Fruit fly (Drosophila melanogaster): ENCODE measurements around the gene Raf.

Raf gene

DNA sequence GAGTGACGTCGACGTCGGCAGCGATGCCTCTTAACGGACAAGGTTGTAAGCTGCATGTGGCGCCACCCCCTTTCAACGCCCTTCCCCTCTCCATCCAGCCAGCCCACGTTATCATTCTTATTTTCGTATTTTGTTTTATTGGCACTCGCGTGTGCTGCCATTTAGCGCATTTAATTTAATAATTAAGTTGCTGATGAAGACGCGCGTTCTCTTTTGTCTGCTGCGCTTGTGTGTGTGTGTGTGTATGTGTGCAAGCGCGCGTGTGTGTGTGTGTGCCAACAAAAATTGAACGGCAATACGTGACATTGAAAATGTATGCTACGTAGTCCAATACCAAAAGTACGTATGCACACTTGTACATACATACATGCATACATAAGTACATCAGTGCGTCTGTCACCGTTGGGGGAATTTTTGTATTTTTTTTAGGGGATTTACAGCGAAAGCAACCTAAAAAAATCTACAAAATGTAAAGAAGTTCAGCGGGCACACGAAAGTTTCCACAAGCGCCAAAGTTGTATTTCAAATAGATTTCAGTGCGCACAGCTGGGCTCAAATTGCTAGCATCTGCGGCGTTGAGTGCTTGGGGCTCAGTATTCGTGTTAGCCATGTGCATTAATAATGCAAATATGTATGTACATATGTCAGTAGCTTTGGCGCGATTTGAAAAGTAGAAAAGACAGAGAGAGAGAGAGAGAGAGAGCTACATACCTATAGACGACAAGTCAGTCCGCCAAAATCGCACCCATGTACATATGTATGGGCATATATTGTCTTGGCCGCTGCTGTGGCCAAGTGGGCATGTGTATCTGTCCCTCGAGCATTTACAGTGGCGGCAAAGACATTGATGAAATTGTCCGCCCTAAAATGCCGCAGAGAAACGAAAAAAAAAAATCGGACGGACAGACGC lies 6.6 kb downstream of the Raf start (continued):
- peak; percentile 28 for TF ChIP-seq Hmx (GFP tag; optimal IDR thresholded peaks at IDR 0.05)
- peak; percentile 78 for TF ChIP-seq Aef1 (GFP tag; IDR thresholded peaks at IDR 0.05)
- TF ChIP-seq dpn (GFP tag; optimal IDR thresholded peaks at IDR 0.05) = peak; percentile 77 to 87
- peak; percentile 79 for TF ChIP-seq CG3281 (GFP tag; optimal IDR thresholded peaks at IDR 0.05)
- peak; percentile 21 for TF ChIP-seq TFAM (GFP tag; optimal IDR thresholded peaks at IDR 0.05)
- TF ChIP-seq Gsc (GFP tag; IDR thresholded peaks at IDR 0.05) = peak; percentile 71
- 0 out of 3 replicates have a peak, but pooled peaks have one; percentile 73 for TF ChIP-seq gce (GFP tag; IDR thresholded peaks at IDR 0.05)
- no peak for TF ChIP-seq unc-4 (GFP tag; IDR thresholded peaks at IDR 0.05; ENCODE audit: partially characterized antibody)
- TF ChIP-seq ranshi (GFP tag; IDR thresholded peaks at IDR 0.05) = peak; percentile 83; the same call in 1 of the 2 replicates
- no peak for TF ChIP-seq Dll (GFP tag; IDR thresholded peaks at IDR 0.05; ENCODE audit: partially characterized antibody)
- peak; percentile 77 for TF ChIP-seq CG3407 (GFP tag; optimal IDR thresholded peaks at IDR 0.05)
- TF ChIP-seq tup (GFP tag; optimal IDR thresholded peaks at IDR 0.05) = peak; percentile 42
- peak; percentile 83 for TF ChIP-seq CG13424 (tag; optimal IDR thresholded peaks at IDR 0.05)
- no peak for TF ChIP-seq Dref (GFP tag; IDR thresholded peaks at IDR 0.05)
- TF ChIP-seq bowl (GFP tag; IDR thresholded peaks at IDR 0.05) = peak; percentile 54; the same call in 1 of the 2 replicates
- peak; percentile 85 for TF ChIP-seq Awh (GFP tag; IDR thresholded peaks at IDR 0.05)
- TF ChIP-seq CG3847 (GFP tag; IDR thresholded peaks at IDR 0.05) = peak; percentile 61
- peak; percentile 47; the same call in 1 of the 3 replicates for TF ChIP-seq z (GFP tag; IDR thresholded peaks at IDR 0.05)
- TF ChIP-seq CG12659 (GFP tag; optimal IDR thresholded peaks at IDR 0.05) = peak; percentile 85
- peak; percentile 71 for TF ChIP-seq peb (GFP tag; IDR thresholded peaks at IDR 0.05)
- no peak for TF ChIP-seq CG16813 (GFP tag; IDR thresholded peaks at IDR 0.05; ENCODE audit: partially characterized antibody)
- TF ChIP-seq fd64A (GFP tag; optimal IDR thresholded peaks at IDR 0.05) = peak; percentile 58
- TF ChIP-seq CG1832 (GFP tag; optimal IDR thresholded peaks at IDR 0.05) = no peak
- no peak for TF ChIP-seq lbe (GFP tag; optimal IDR thresholded peaks at IDR 0.05)
- peak; percentile 62 for TF ChIP-seq NC2α (GFP tag; optimal IDR thresholded peaks at IDR 0.05)
- no peak for TF ChIP-seq stwl (tag; optimal IDR thresholded peaks at IDR 0.05)
- peak; percentile 71; the same call in 2 of the 3 replicates for TF ChIP-seq CG11456 (GFP tag; IDR thresholded peaks at IDR 0.05)
- peak; percentile 89 for TF ChIP-seq CG15269 (tag; optimal IDR thresholded peaks at IDR 0.05)
- TF ChIP-seq dmrt99B (tag; optimal IDR thresholded peaks at IDR 0.05) = peak; percentile 91
- TF ChIP-seq Taf1 (GFP tag; IDR thresholded peaks at IDR 0.05) = peak; percentile 37; the same call in 1 of the 2 replicates
- TF ChIP-seq CG2199 (GFP tag; IDR thresholded peaks at IDR 0.05) = peak; percentile 85; the same call in 2 of the 3 replicates
- TF ChIP-seq Hr39 (optimal IDR thresholded peaks at IDR 0.05) = no peak
- TF ChIP-seq ro (GFP tag; IDR thresholded peaks at IDR 0.05) = peak; percentile 49
- TF ChIP-seq Hsf (GFP tag; optimal IDR thresholded peaks at IDR 0.05) = peak; percentile 82
- TF ChIP-seq pzg (GFP tag; optimal IDR thresholded peaks at IDR 0.05) = no peak
- no peak for TF ChIP-seq cas (GFP tag; IDR thresholded peaks at IDR 0.05)
- TF ChIP-seq grau (tag; optimal IDR thresholded peaks at IDR 0.05) = peak; percentile 81
- peak; percentile 67 for TF ChIP-seq HmgD (GFP tag; optimal IDR thresholded peaks at IDR 0.05)
- peak; percentile 68 for TF ChIP-seq CG4404 (GFP tag; IDR thresholded peaks at IDR 0.05)
- TF ChIP-seq CG4282 (GFP tag; optimal IDR thresholded peaks at IDR 0.05) = peak; percentile 32
- TF ChIP-seq shn (GFP tag; optimal IDR thresholded peaks at IDR 0.05) = peak; percentile 84
- peak; percentile 87 for TF ChIP-seq CG14441 (GFP tag; IDR thresholded peaks at IDR 0.05)
- TF ChIP-seq ems (GFP tag; optimal IDR thresholded peaks at IDR 0.05) = peak; percentile 76
- peak; percentile 77 for TF ChIP-seq CG7357 (GFP tag; IDR thresholded peaks at IDR 0.05)
- TF ChIP-seq CG17912 (GFP tag; optimal IDR thresholded peaks at IDR 0.05) = peak; percentile 3
- TF ChIP-seq PHDP (tag; optimal IDR thresholded peaks at IDR 0.05) = peak; percentile 84
- TF ChIP-seq Hr51 (GFP tag; optimal IDR thresholded peaks at IDR 0.05) = peak; percentile 44 to 82
- TF ChIP-seq crol (GFP tag; IDR thresholded peaks at IDR 0.05) = peak; percentile 29
- TF ChIP-seq chn (GFP tag; optimal IDR thresholded peaks at IDR 0.05) = peak; percentile 79
